Fruit fly (Drosophila melanogaster) whole organism, embryonic: ENCODE measurements around the gene Sirt4.
A peak's percentile ranks its signal among the peaks of the same experiment; 100 is the strongest.

Experiments used
- Atf6 ChIP-seq: fragments of 200-800 bp; sonication (Bioruptor generic); IDR thresholded peaks from 2 replicates; pipeline ENCODE4 v1.3.6; 2022; ENCODE audit warnings: missing biosample characterization, missing genetic modification characterization
- CG10543 ChIP-seq: fragments of 200-800 bp; sonication (Bioruptor generic); optimal IDR thresholded peaks from 3 replicates; lab custom pipeline; 2017; ENCODE audit warnings: missing biosample characterization, mild to moderate bottlenecking, missing genetic modification characterization, moderate library complexity
- CG12236 ChIP-seq: fragments of 200-800 bp; sonication (Bioruptor generic); optimal IDR thresholded peaks from 2 replicates; lab custom pipeline; 2016; ENCODE audit warnings: missing biosample characterization, missing genetic modification characterization
- CG12391 ChIP-seq: fragments of 200-800 bp; sonication (Bioruptor generic); optimal IDR thresholded peaks from 3 replicates; lab custom pipeline; 2018; ENCODE audit warnings: missing biosample characterization, mild to moderate bottlenecking, missing genetic modification characterization, moderate library complexity
- CG13424 ChIP-seq: fragments of 200-800 bp; sonication (Bioruptor generic); optimal IDR thresholded peaks from 2 replicates; lab custom pipeline; 2019; ENCODE audit warnings: missing biosample characterization, mild to moderate bottlenecking, missing genetic modification characterization, moderate library complexity
- CG13775 ChIP-seq: fragments of 200-800 bp; sonication (Bioruptor generic); optimal IDR thresholded peaks from 3 replicates; lab custom pipeline; 2017; ENCODE audit warnings: missing biosample characterization, mild to moderate bottlenecking, missing genetic modification characterization
- CG14710 ChIP-seq: fragments of 200-800 bp; sonication (Bioruptor generic); optimal IDR thresholded peaks from 3 replicates; lab custom pipeline; 2019; ENCODE audit warnings: missing biosample characterization, mild to moderate bottlenecking, missing genetic modification characterization, moderate library complexity
- CG14860 ChIP-seq: fragments of 200-800 bp; sonication (Bioruptor generic); IDR thresholded peaks from 3 replicates; pipeline ENCODE4 v1.3.6; 2022; ENCODE audit warnings: missing biosample characterization, missing genetic modification characterization; ENCODE audit not compliant: partially characterized antibody
- CG15601 ChIP-seq: fragments of 200-800 bp; sonication (Bioruptor generic); optimal IDR thresholded peaks from 3 replicates; lab custom pipeline; 2019; ENCODE audit warnings: missing biosample characterization, mild to moderate bottlenecking, missing genetic modification characterization, moderate library complexity
- CG16815 ChIP-seq: fragments of 200-800 bp; sonication (Bioruptor generic); optimal IDR thresholded peaks from 3 replicates; lab custom pipeline; 2017; ENCODE audit warnings: missing biosample characterization, mild to moderate bottlenecking, missing genetic modification characterization
- CG16863 ChIP-seq: fragments of 200-800 bp; sonication (Bioruptor generic); optimal IDR thresholded peaks from 3 replicates; lab custom pipeline; 2016; ENCODE audit warnings: missing biosample characterization, missing genetic modification characterization
- CG17359 ChIP-seq: fragments of 200-800 bp; sonication (Bioruptor generic); optimal IDR thresholded peaks from 3 replicates; lab custom pipeline; 2018; ENCODE audit warnings: missing biosample characterization, mild to moderate bottlenecking, missing genetic modification characterization, moderate library complexity
- CG2116 ChIP-seq: fragments of 200-800 bp; sonication (Bioruptor generic); optimal IDR thresholded peaks from 3 replicates; lab custom pipeline; 2018; ENCODE audit warnings: missing biosample characterization, mild to moderate bottlenecking, missing genetic modification characterization
- CG7963 ChIP-seq: fragments of 200-800 bp; sonication (Bioruptor generic); IDR thresholded peaks from 3 replicates; pipeline ENCODE4 v1.3.6; 2022; ENCODE audit warnings: missing biosample characterization, missing genetic modification characterization; ENCODE audit not compliant: partially characterized antibody
- CG8924 ChIP-seq: fragments of 200-800 bp; optimal IDR thresholded peaks from 3 replicates; lab custom pipeline; 2019; ENCODE audit warnings: missing biosample characterization, mild to moderate bottlenecking, missing genetic modification characterization, moderate library complexity
- CG9609 ChIP-seq: fragments of 200-800 bp; sonication (Bioruptor generic); optimal IDR thresholded peaks from 3 replicates; lab custom pipeline; 2016; ENCODE audit warnings: missing biosample characterization, missing genetic modification characterization
- CG9797 ChIP-seq: fragments of 200-800 bp; sonication (Bioruptor generic); optimal IDR thresholded peaks from 3 replicates; lab custom pipeline; 2018; ENCODE audit warnings: missing biosample characterization, mild to moderate bottlenecking, missing genetic modification characterization
- CTCF ChIP-seq: fragments of 200-800 bp; sonication (Bioruptor generic); optimal IDR thresholded peaks from 2 replicates; lab custom pipeline; 2017; ENCODE audit warnings: missing biosample characterization, mild to moderate bottlenecking, missing genetic modification characterization, moderate library complexity
- Camta ChIP-seq: fragments of 200-800 bp; sonication (Bioruptor generic); optimal IDR thresholded peaks from 2 replicates; lab custom pipeline; 2016; ENCODE audit warnings: missing biosample characterization, missing genetic modification characterization
- Dip3 ChIP-seq: fragments of 200-800 bp; sonication (Bioruptor generic); optimal IDR thresholded peaks from 3 replicates; lab custom pipeline; 2016; ENCODE audit warnings: missing biosample characterization, missing genetic modification characterization
- Doc2 ChIP-seq: fragments of 200-800 bp; sonication (Bioruptor generic); IDR thresholded peaks from 2 replicates; pipeline ENCODE4 v1.3.6; 2022; ENCODE audit warnings: missing biosample characterization, missing genetic modification characterization
- Doc3 ChIP-seq: fragments of 200-800 bp; sonication (Bioruptor generic); IDR thresholded peaks from 3 replicates; pipeline ENCODE4 v1.3.6; 2022; ENCODE audit warnings: missing biosample characterization, missing genetic modification characterization; ENCODE audit not compliant: partially characterized antibody
- E2f2 ChIP-seq: fragments of 200-800 bp; sonication (Bioruptor generic); IDR thresholded peaks from 2 replicates; pipeline ENCODE4 v1.3.6; 2022; ENCODE audit warnings: missing biosample characterization, missing genetic modification characterization
- Elba2 ChIP-seq: fragments of 200-800 bp; sonication (Bioruptor generic); optimal IDR thresholded peaks from 3 replicates; lab custom pipeline; 2016; ENCODE audit warnings: missing biosample characterization, missing genetic modification characterization
- GATAe ChIP-seq: fragments of 200-800 bp; sonication (Bioruptor generic); conservative IDR thresholded peaks from 2 replicates; pipeline ENCODE4 v1.3.6; 2022; ENCODE audit warnings: missing biosample characterization, missing genetic modification characterization
- Max ChIP-seq: fragments of 200-800 bp; sonication (Bioruptor generic); optimal IDR thresholded peaks from 2 replicates; lab custom pipeline; 2016; ENCODE audit warnings: missing biosample characterization, mild to moderate bottlenecking, missing genetic modification characterization
- Med ChIP-seq: fragments of 200-800 bp; sonication (Bioruptor generic); peaks from one replicate; lab custom pipeline; 2016; ENCODE audit warnings: missing biosample characterization, missing genetic modification characterization, mild to moderate bottlenecking, inconsistent platforms, moderate library complexity
- NK7.1 ChIP-seq: fragments of 200-800 bp; sonication (Bioruptor generic); optimal IDR thresholded peaks from 3 replicates; lab custom pipeline; 2016; ENCODE audit warnings: missing biosample characterization, missing genetic modification characterization
- Neu2 ChIP-seq: fragments of 200-800 bp; sonication (Bioruptor generic); optimal IDR thresholded peaks from 3 replicates; lab custom pipeline; 2016; ENCODE audit warnings: missing biosample characterization, missing genetic modification characterization, borderline replicate concordance
- Nf-YA ChIP-seq: fragments of 200-800 bp; sonication (Bioruptor generic); IDR thresholded peaks from 2 replicates; pipeline ENCODE4 v1.3.6; 2022; ENCODE audit warnings: missing biosample characterization, missing genetic modification characterization
- PHDP ChIP-seq: fragments of 200-800 bp; sonication (Bioruptor generic); optimal IDR thresholded peaks from 3 replicates; lab custom pipeline; 2018; ENCODE audit warnings: missing biosample characterization, mild to moderate bottlenecking, missing genetic modification characterization, moderate library complexity
- amos ChIP-seq: fragments of 200-800 bp; sonication (Bioruptor generic); IDR thresholded peaks from 2 replicates; pipeline ENCODE4 v1.3.6; 2022; ENCODE audit warnings: missing biosample characterization, missing genetic modification characterization; ENCODE audit not compliant: partially characterized antibody
- ato ChIP-seq: fragments of 200-800 bp; sonication (Bioruptor generic); IDR thresholded peaks from 2 replicates; pipeline ENCODE4 v1.3.6; 2022; ENCODE audit warnings: missing biosample characterization, missing genetic modification characterization; ENCODE audit not compliant: partially characterized antibody
- br ChIP-seq: fragments of >200 bp; optimal IDR thresholded peaks from 2 replicates; lab custom pipeline; 2017
- chn ChIP-seq: fragments of 200-800 bp; sonication (Bioruptor generic); optimal IDR thresholded peaks from 2 replicates; lab custom pipeline; 2016; ENCODE audit warnings: missing biosample characterization, missing genetic modification characterization
- dysf ChIP-seq: fragments of 200-800 bp; sonication (Bioruptor generic); IDR thresholded peaks from 3 replicates; pipeline ENCODE4 v1.3.6; 2022; ENCODE audit warnings: missing biosample characterization, missing genetic modification characterization
- fd64A ChIP-seq: fragments of 200-800 bp; sonication (Bioruptor generic); optimal IDR thresholded peaks from 3 replicates; lab custom pipeline; 2018; ENCODE audit warnings: missing biosample characterization, mild to moderate bottlenecking, missing genetic modification characterization
- ftz-f1 ChIP-seq: fragments of 200-800 bp; sonication (Bioruptor generic); optimal IDR thresholded peaks from 2 replicates; lab custom pipeline; 2016; ENCODE audit warnings: missing biosample characterization, missing genetic modification characterization
- ind ChIP-seq: fragments of 200-800 bp; sonication (Bioruptor generic); optimal IDR thresholded peaks from 3 replicates; lab custom pipeline; 2016; ENCODE audit warnings: missing biosample characterization, missing genetic modification characterization
- inv ChIP-seq: fragments of 200-800 bp; sonication (Bioruptor generic); IDR thresholded peaks from 2 replicates; pipeline ENCODE4 v1.3.6; 2022; ENCODE audit warnings: missing biosample characterization, missing genetic modification characterization; ENCODE audit not compliant: partially characterized antibody
- luna ChIP-seq: fragments of 200-800 bp; sonication (Bioruptor generic); optimal IDR thresholded peaks from 2 replicates; lab custom pipeline; 2016; ENCODE audit warnings: missing biosample characterization, missing genetic modification characterization
- mld ChIP-seq: fragments of 200-800 bp; sonication (Bioruptor generic); IDR thresholded peaks from 3 replicates; pipeline ENCODE4 v1.3.6; 2022; ENCODE audit warnings: missing biosample characterization, missing genetic modification characterization; ENCODE audit not compliant: partially characterized antibody
- pfk ChIP-seq: fragments of 200-800 bp; sonication (Bioruptor generic); optimal IDR thresholded peaks from 2 replicates; lab custom pipeline; 2018; ENCODE audit warnings: missing biosample characterization, mild to moderate bottlenecking, missing genetic modification characterization, moderate library complexity
- phol ChIP-seq: fragments of 200-800 bp; sonication (Bioruptor generic); optimal IDR thresholded peaks from 3 replicates; lab custom pipeline; 2018; ENCODE audit warnings: missing biosample characterization, mild to moderate bottlenecking, missing genetic modification characterization, moderate library complexity
- psq ChIP-seq: fragments of 200-800 bp; sonication (Bioruptor generic); optimal IDR thresholded peaks from 2 replicates; lab custom pipeline; 2017; ENCODE audit warnings: missing biosample characterization, missing genetic modification characterization
- pzg ChIP-seq: fragments of 200-800 bp; sonication (Bioruptor generic); optimal IDR thresholded peaks from 3 replicates; lab custom pipeline; 2018; ENCODE audit warnings: missing biosample characterization, mild to moderate bottlenecking, missing genetic modification characterization, moderate library complexity
- run ChIP-seq: fragments of 200-800 bp; sonication (Bioruptor generic); optimal IDR thresholded peaks from 3 replicates; lab custom pipeline; 2018; ENCODE audit warnings: missing biosample characterization, mild to moderate bottlenecking, missing genetic modification characterization
- sim ChIP-seq: fragments of 200-800 bp; sonication (Bioruptor generic); IDR thresholded peaks from 2 replicates; pipeline ENCODE4 v1.3.6; 2022; ENCODE audit warnings: missing biosample characterization, missing genetic modification characterization
- tna ChIP-seq: fragments of 200-800 bp; sonication (Bioruptor generic); IDR thresholded peaks from 2 replicates; pipeline ENCODE4 v1.3.6; 2022; ENCODE audit warnings: missing biosample characterization, missing genetic modification characterization; ENCODE audit not compliant: partially characterized antibody

Sirt4 gene

dm6 chrX:5621893-5622803 lies 43.6 kb downstream of the Sirt4 start, which contains the start of the genes Mlc-c and Pop1 (continued):
- no peak for TF ChIP-seq luna (GFP tag; lab: Kevin White, UChicago)
- peak; percentile 25 for TF ChIP-seq Max (GFP tag; lab: Kevin White, UChicago)
- peak; percentile 88 for TF ChIP-seq pzg (GFP tag; lab: Kevin White, UChicago)
- no peak for TF ChIP-seq ftz-f1 (GFP tag; lab: Kevin White, UChicago)
- no peak for TF ChIP-seq CG13424
- TF ChIP-seq CG16815 (GFP tag; lab: Kevin White, UChicago) = no peak
- no peak for TF ChIP-seq CG13775 (GFP tag; lab: Kevin White, UChicago)
- no peak for TF ChIP-seq Neu2 (GFP tag; lab: Kevin White, UChicago)
- peak; percentile 51 for TF ChIP-seq CTCF
- no peak for TF ChIP-seq run (tag; lab: Kevin White, UChicago)
- TF ChIP-seq tna (GFP tag; lab: Robert Waterston, UW) = peak; percentile 88
- TF ChIP-seq E2f2 = peak; percentile 88
- peak; percentile 20 for TF ChIP-seq CG15601
- no peak for TF ChIP-seq CG16863 (GFP tag; lab: Kevin White, UChicago)
- TF ChIP-seq PHDP = no peak
- TF ChIP-seq CG9609 (GFP tag; lab: Kevin White, UChicago) = no peak
- peak; percentile 95 for TF ChIP-seq ato
- TF ChIP-seq Med (GFP tag; lab: Kevin White, UChicago) = peak; percentile 81
- TF ChIP-seq pfk = no peak
- TF ChIP-seq fd64A (GFP tag; lab: Kevin White, UChicago) = no peak
- no peak; the same call in 1 of the 2 replicates for TF ChIP-seq GATAe
- peak; percentile 97 for TF ChIP-seq amos
- peak; percentile 85 for TF ChIP-seq CG7963 (GFP tag; lab: Robert Waterston, UW)
- no peak for TF ChIP-seq Dip3 (GFP tag; lab: Kevin White, UChicago)
- TF ChIP-seq CG2116 = peak; percentile 80
- TF ChIP-seq CG14860 (GFP tag; lab: Robert Waterston, UW) = peak; percentile 87
- TF ChIP-seq NK7.1 (GFP tag; lab: Kevin White, UChicago) = no peak
- TF ChIP-seq psq (GFP tag; lab: Kevin White, UChicago) = no peak
- no peak for TF ChIP-seq CG12391 (tag; lab: Kevin White, UChicago)
- TF ChIP-seq mld (GFP tag; lab: Robert Waterston, UW) = peak; percentile 86; the same call in 2 of the 3 replicates
- no peak for TF ChIP-seq Nf-YA
- TF ChIP-seq CG14710 = peak; percentile 40
- no peak for TF ChIP-seq CG17359
- TF ChIP-seq Atf6 (GFP tag; lab: Robert Waterston, UW) = no peak
- peak; percentile 6 for TF ChIP-seq phol (tag; lab: Kevin White, UChicago)
- no peak for TF ChIP-seq Doc2 (GFP tag; lab: Robert Waterston, UW)
- TF ChIP-seq ind (GFP tag; lab: Kevin White, UChicago) = no peak
- TF ChIP-seq CG12236 (GFP tag; lab: Kevin White, UChicago) = no peak
- peak; percentile 43 for TF ChIP-seq CG9797 (GFP tag; lab: Kevin White, UChicago)
- no peak for TF ChIP-seq Elba2
- no peak for TF ChIP-seq br (lab: Kevin White, UChicago)
- no peak for TF ChIP-seq sim (GFP tag; lab: Robert Waterston, UW)
- peak; percentile 89 for TF ChIP-seq inv (GFP tag; lab: Robert Waterston, UW)
- no peak for TF ChIP-seq Camta
- TF ChIP-seq dysf (GFP tag; lab: Robert Waterston, UW) = no peak
- no peak for TF ChIP-seq CG8924
- TF ChIP-seq chn (GFP tag; lab: Kevin White, UChicago) = no peak
- no peak for TF ChIP-seq CG10543 (GFP tag; lab: Kevin White, UChicago)
- peak; percentile 68 for TF ChIP-seq Doc3 (GFP tag; lab: Robert Waterston, UW)
